Fruit fly (Drosophila melanogaster) whole organism, wandering third instar larva: ENCODE measurements around the gene plum.
A peak's percentile ranks its signal among the peaks of the same experiment; 100 is the strongest.

Experiments
- Rel ChIP-seq, 2 experiments: fragments of 200-800 bp; sonication (Bioruptor generic) in 1 of 2; optimal IDR thresholded peaks; 2 replicates in 1 of 2; 3 replicates in 1 of 2; lab custom pipeline; 2016 to 2019; ENCODE audit warnings: mild to moderate bottlenecking in 2 of 2, missing biosample characterization in 2 of 2, missing genetic modification characterization in 2 of 2, moderate library complexity in 1 of 2
- rgr ChIP-seq: fragments of 200-800 bp; sonication (Bioruptor generic); optimal IDR thresholded peaks from 3 replicates; lab custom pipeline; 2016; ENCODE audit warnings: missing biosample characterization, mild to moderate bottlenecking, missing genetic modification characterization

DNA sequence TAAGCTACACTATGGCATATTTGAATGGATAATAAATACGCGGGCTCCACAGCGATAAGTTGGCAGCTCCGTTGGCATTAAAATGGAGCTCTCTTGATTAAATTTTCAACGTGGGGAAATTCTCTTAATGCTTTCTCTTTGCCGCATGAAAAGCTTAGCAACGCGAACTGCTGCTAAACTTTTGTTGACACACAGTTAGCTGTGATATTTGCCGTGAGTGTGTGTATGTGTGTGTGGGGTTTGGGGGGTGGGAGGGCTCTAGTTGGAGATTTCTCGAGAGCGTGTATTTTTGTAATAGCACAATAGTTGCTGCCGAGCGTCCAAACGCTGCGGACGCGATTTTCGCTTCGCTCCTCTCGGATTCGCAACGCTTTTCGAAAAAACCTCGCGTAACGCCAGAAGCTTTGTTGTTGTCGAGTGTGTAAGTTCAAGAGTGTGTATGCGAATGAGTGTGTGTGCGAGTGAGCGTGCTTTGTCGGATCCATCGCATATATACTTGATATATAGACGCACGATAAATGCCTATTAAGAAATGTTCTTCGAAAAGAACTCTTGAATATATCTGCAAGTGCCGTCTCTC is 73.7 kb downstream of the plum start, which contains the start of gene CG5455:
- peak; percentile 50 for TF ChIP-seq rgr (GFP tag; lab: Kevin White, UChicago)
- no peak for TF ChIP-seq Rel (GFP tag; optimal IDR thresholded peaks at IDR 0.05; lab: Kevin White, UChicago)
- no peak for TF ChIP-seq Rel (tag; optimal IDR thresholded peaks at IDR 0.05; lab: Kevin White, UChicago)
